Worm (Caenorhabditis elegans) whole organism, L3 larva: ENCODE measurements around the gene unc-77.

ENCODE experiments used
- ama-1 ChIP-seq: fragments of 150-350 bp; optimal IDR thresholded peaks from 2 replicates; lab custom pipeline; 2018
- elt-3 ChIP-seq, 3 experiments: fragments of 150-350 bp in 1 of 3; sonication (generic microtip) in 2 of 3; optimal IDR thresholded peaks; 2 replicates in 2 of 3; 4 replicates in 1 of 3; lab custom pipeline; 2014 to 2017; ENCODE audit warnings: missing biosample characterization in 3 of 3, missing genetic modification characterization in 3 of 3
- fos-1 ChIP-seq: fragments of 150-350 bp; optimal IDR thresholded peaks from 2 replicates; lab custom pipeline; 2014; ENCODE audit warnings: missing biosample characterization, missing genetic modification characterization
- mdl-1 ChIP-seq: fragments of 150-350 bp; optimal IDR thresholded peaks from 2 replicates; lab custom pipeline; 2014; ENCODE audit warnings: missing biosample characterization, missing genetic modification characterization
- nhr-11 ChIP-seq: fragments of 150-350 bp; optimal IDR thresholded peaks from 2 replicates; lab custom pipeline; 2014; ENCODE audit warnings: missing biosample characterization, missing genetic modification characterization
- nhr-12 ChIP-seq: fragments of 150-350 bp; optimal IDR thresholded peaks from 2 replicates; lab custom pipeline; 2014; ENCODE audit warnings: missing biosample characterization, missing genetic modification characterization
- nhr-76 ChIP-seq: fragments of 150-350 bp; sonication (generic microtip); optimal IDR thresholded peaks from 5 replicates; lab custom pipeline; 2014; ENCODE audit warnings: missing biosample characterization, missing genetic modification characterization
- snpc-4 ChIP-seq: fragments of 150-350 bp; optimal IDR thresholded peaks from 2 replicates; lab custom pipeline; 2014; ENCODE audit warnings: missing biosample characterization, missing genetic modification characterization
- tbx-2 ChIP-seq: sonication (generic microtip); optimal IDR thresholded peaks from 2 replicates; lab custom pipeline; 2016; ENCODE audit warnings: mild to moderate bottlenecking, missing genetic modification characterization, missing compliant biosample characterization
- unc-62 ChIP-seq: fragments of 150-350 bp; sonication (generic microtip); optimal IDR thresholded peaks from 4 replicates; lab custom pipeline; 2014; ENCODE audit warnings: missing biosample characterization, missing genetic modification reagents, missing genetic modification characterization

DNA sequence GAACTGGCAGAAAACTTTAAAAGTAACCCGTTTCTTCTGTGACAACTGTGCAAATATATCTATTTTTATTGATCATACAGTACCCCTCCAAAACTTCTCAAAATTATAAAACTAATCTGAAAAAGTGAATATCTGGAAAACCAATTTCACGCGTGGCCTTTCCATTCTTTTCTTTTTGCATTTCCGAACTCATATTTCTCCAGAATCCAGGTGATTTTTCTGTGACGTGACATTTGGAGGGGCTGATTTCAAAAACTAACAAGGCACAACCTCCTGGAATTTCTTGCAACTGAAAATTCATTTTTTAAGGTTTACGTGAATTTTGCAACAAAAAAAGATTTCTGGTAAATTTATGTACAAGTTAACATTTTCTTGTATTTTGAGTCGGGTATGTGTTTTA, 16.6 kb upstream of the unc-77 start:
- TF ChIP-seq nhr-12 (tag; lab: Kevin White, UChicago) (no peak), ama-1 (lab: Kevin White, UChicago) (no peak), unc-62 (GFP tag; lab: Kevin White, UChicago) (no peak), mdl-1 (no peak), snpc-4 (tag; lab: Kevin White, UChicago) (no peak), nhr-76 (tag; lab: Kevin White, UChicago) (no peak), elt-3 (tag; optimal IDR thresholded peaks at IDR 0.05; lab: Kevin White, UChicago) (no peak), nhr-11 (no peak), fos-1 (tag; lab: Kevin White, UChicago) (no peak), tbx-2 (tag; lab: Kevin White, UChicago) (no peak)
